Fruit fly (Drosophila melanogaster) whole organism, prepupa: ENCODE measurements around the gene CG5342.

Source experiments
- Blimp-1 ChIP-seq: fragments of 200-800 bp; sonication (Bioruptor generic); optimal IDR thresholded peaks from 3 replicates; lab custom pipeline; 2017; ENCODE audit warnings: missing biosample characterization, missing genetic modification characterization, mild to moderate bottlenecking, moderate library complexity, missing genetic modification reagents
- CG10631 ChIP-seq: fragments of 200-800 bp; sonication (Bioruptor generic); optimal IDR thresholded peaks from 2 replicates; lab custom pipeline; 2016; ENCODE audit warnings: missing biosample characterization, missing genetic modification characterization
- CG11294 ChIP-seq: fragments of 200-800 bp; sonication (Bioruptor generic); IDR thresholded peaks from 2 replicates; pipeline ENCODE4 v1.3.6; 2022; ENCODE audit warnings: missing biosample characterization, missing genetic modification characterization
- CG11762 ChIP-seq: fragments of 200-800 bp; sonication (Bioruptor generic); optimal IDR thresholded peaks from 3 replicates; lab custom pipeline; 2016; ENCODE audit warnings: missing biosample characterization, missing genetic modification characterization; ENCODE audit not compliant: insufficient read depth
- CG11902 ChIP-seq: fragments of 200-800 bp; sonication (Bioruptor generic); optimal IDR thresholded peaks from 3 replicates; lab custom pipeline; 2016; ENCODE audit warnings: missing biosample characterization, missing genetic modification characterization
- CG1621 ChIP-seq: fragments of 200-800 bp; sonication (Bioruptor generic); optimal IDR thresholded peaks from 3 replicates; lab custom pipeline; 2018; ENCODE audit warnings: missing biosample characterization, mild to moderate bottlenecking, missing genetic modification characterization
- CG16779 ChIP-seq: fragments of 200-800 bp; sonication (Bioruptor generic); optimal IDR thresholded peaks from 3 replicates; lab custom pipeline; 2017; ENCODE audit warnings: missing biosample characterization, mild to moderate bottlenecking, missing genetic modification characterization
- CG3032 ChIP-seq: fragments of 200-800 bp; optimal IDR thresholded peaks from 2 replicates; lab custom pipeline; 2019; ENCODE audit warnings: missing biosample characterization, mild to moderate bottlenecking, missing genetic modification characterization, moderate library complexity
- CG32006 ChIP-seq: fragments of 200-800 bp; sonication (Bioruptor generic); optimal IDR thresholded peaks from 3 replicates; lab custom pipeline; 2017; ENCODE audit warnings: missing biosample characterization, mild to moderate bottlenecking, missing genetic modification characterization
- CG34406 ChIP-seq: fragments of 200-800 bp; sonication (Bioruptor generic); optimal IDR thresholded peaks from 3 replicates; lab custom pipeline; 2016; ENCODE audit warnings: missing biosample characterization, missing genetic modification characterization
- CG3919 ChIP-seq: fragments of 200-800 bp; sonication (Bioruptor generic); optimal IDR thresholded peaks from 3 replicates; lab custom pipeline; 2016; ENCODE audit warnings: missing biosample characterization, missing genetic modification characterization
- CG4318 ChIP-seq: fragments of 200-800 bp; sonication (Bioruptor generic); optimal IDR thresholded peaks from 3 replicates; lab custom pipeline; 2017; ENCODE audit warnings: missing biosample characterization, mild to moderate bottlenecking, missing genetic modification characterization
- CG6163 ChIP-seq: fragments of 200-800 bp; sonication (Bioruptor generic); IDR thresholded peaks from 3 replicates; pipeline ENCODE4 v1.3.6; 2022; ENCODE audit warnings: missing biosample characterization, missing genetic modification characterization
- CG6854 ChIP-seq: fragments of 200-800 bp; sonication (Bioruptor generic); optimal IDR thresholded peaks from 2 replicates; lab custom pipeline; 2017; ENCODE audit warnings: missing biosample characterization, mild to moderate bottlenecking, missing genetic modification characterization
- CG7368 ChIP-seq: fragments of 200-800 bp; sonication (Bioruptor generic); optimal IDR thresholded peaks from 3 replicates; lab custom pipeline; 2016; ENCODE audit warnings: missing biosample characterization, missing genetic modification characterization
- CG8319 ChIP-seq: fragments of 200-800 bp; sonication (Bioruptor generic); optimal IDR thresholded peaks from 3 replicates; lab custom pipeline; 2016; ENCODE audit warnings: missing biosample characterization, missing genetic modification characterization
- CG8632 ChIP-seq: fragments of 200-800 bp; sonication (Bioruptor generic); optimal IDR thresholded peaks from 3 replicates; lab custom pipeline; 2016; ENCODE audit warnings: missing biosample characterization, missing genetic modification characterization
- CG9139 ChIP-seq: fragments of 200-800 bp; sonication (Bioruptor generic); optimal IDR thresholded peaks from 3 replicates; lab custom pipeline; 2017; ENCODE audit warnings: missing biosample characterization, mild to moderate bottlenecking, missing genetic modification characterization
- Eip75B ChIP-seq: fragments of 200-800 bp; sonication (Bioruptor generic); optimal IDR thresholded peaks from 3 replicates; lab custom pipeline; 2016; ENCODE audit warnings: missing biosample characterization, missing genetic modification characterization
- Ets96B ChIP-seq: fragments of 200-800 bp; optimal IDR thresholded peaks from 2 replicates; lab custom pipeline; 2019; ENCODE audit warnings: missing biosample characterization, mild to moderate bottlenecking, missing genetic modification characterization, moderate library complexity
- Hr39 ChIP-seq: fragments of 200-800 bp; sonication (Bioruptor generic); optimal IDR thresholded peaks from 2 replicates; lab custom pipeline; 2016; ENCODE audit warnings: missing biosample characterization, missing genetic modification characterization
- Hr4 ChIP-seq: fragments of 200-800 bp; sonication (Bioruptor generic); optimal IDR thresholded peaks from 3 replicates; lab custom pipeline; 2016; ENCODE audit warnings: missing biosample characterization, missing genetic modification characterization
- Lpt ChIP-seq: fragments of 200-800 bp; sonication (Bioruptor generic); optimal IDR thresholded peaks from 3 replicates; lab custom pipeline; 2016; ENCODE audit warnings: missing biosample characterization, missing genetic modification characterization
- Met ChIP-seq: fragments of 200-800 bp; sonication (Bioruptor generic); optimal IDR thresholded peaks from 3 replicates; lab custom pipeline; 2016; ENCODE audit warnings: missing biosample characterization, missing genetic modification characterization
- OdsH ChIP-seq: fragments of 200-800 bp; sonication (Bioruptor generic); optimal IDR thresholded peaks from 3 replicates; lab custom pipeline; 2016; ENCODE audit warnings: missing biosample characterization, missing genetic modification characterization
- Sox102F ChIP-seq: fragments of 200-800 bp; sonication (Bioruptor generic); optimal IDR thresholded peaks from 2 replicates; lab custom pipeline; 2016; ENCODE audit warnings: missing biosample characterization, mild to moderate bottlenecking, missing genetic modification characterization
- Sox14 ChIP-seq: fragments of 200-800 bp; sonication (Bioruptor generic); optimal IDR thresholded peaks from 3 replicates; lab custom pipeline; 2016; ENCODE audit warnings: missing biosample characterization, missing genetic modification characterization
- Sox15 ChIP-seq: fragments of 200-800 bp; sonication (Bioruptor generic); optimal IDR thresholded peaks from 3 replicates; lab custom pipeline; 2016; ENCODE audit warnings: missing biosample characterization, missing genetic modification characterization
- achi ChIP-seq: fragments of 200-800 bp; sonication (Bioruptor generic); optimal IDR thresholded peaks from 3 replicates; lab custom pipeline; 2016; ENCODE audit warnings: missing biosample characterization, missing genetic modification characterization
- acj6 ChIP-seq: fragments of 200-800 bp; sonication (Bioruptor generic); optimal IDR thresholded peaks from 3 replicates; lab custom pipeline; 2016; ENCODE audit warnings: missing biosample characterization, missing genetic modification characterization
- dac ChIP-seq: fragments of 200-800 bp; sonication (Bioruptor generic); optimal IDR thresholded peaks from 2 replicates; lab custom pipeline; 2017; ENCODE audit warnings: missing biosample characterization, mild to moderate bottlenecking, missing genetic modification characterization
- dsx ChIP-seq: fragments of 200-800 bp; optimal IDR thresholded peaks from 3 replicates; lab custom pipeline; 2019; ENCODE audit warnings: missing biosample characterization, mild to moderate bottlenecking, missing genetic modification characterization, moderate library complexity; ENCODE audit not compliant: poor library complexity, severe bottlenecking
- eg ChIP-seq: fragments of 200-800 bp; sonication (Bioruptor generic); IDR thresholded peaks from 3 replicates; pipeline ENCODE4 v1.3.6; 2022; ENCODE audit warnings: missing biosample characterization, missing genetic modification characterization
- esn ChIP-seq: fragments of 200-800 bp; sonication (Bioruptor generic); optimal IDR thresholded peaks from 2 replicates; lab custom pipeline; 2016; ENCODE audit warnings: missing biosample characterization, mild to moderate bottlenecking, missing genetic modification characterization, moderate library complexity
- fd59A ChIP-seq: fragments of 200-800 bp; sonication (Bioruptor generic); optimal IDR thresholded peaks from 2 replicates; lab custom pipeline; 2017; ENCODE audit warnings: missing biosample characterization, mild to moderate bottlenecking, missing genetic modification characterization, missing genetic modification reagents
- fd85E ChIP-seq: fragments of 200-800 bp; sonication (Bioruptor generic); optimal IDR thresholded peaks from 3 replicates; lab custom pipeline; 2016; ENCODE audit warnings: missing biosample characterization, missing genetic modification characterization
- pdm3 ChIP-seq: fragments of 200-800 bp; sonication (Bioruptor generic); optimal IDR thresholded peaks from 3 replicates; lab custom pipeline; 2016; ENCODE audit warnings: missing biosample characterization, missing genetic modification characterization
- salr ChIP-seq, 2 experiments: fragments of 200-800 bp; sonication (Bioruptor generic); optimal IDR thresholded peaks; 3 replicates each; lab custom pipeline; 2016 to 2018; ENCODE audit warnings: missing biosample characterization in 2 of 2, missing genetic modification characterization in 2 of 2, mild to moderate bottlenecking in 1 of 2
- spab ChIP-seq: fragments of 200-800 bp; sonication (Bioruptor generic); optimal IDR thresholded peaks from 2 replicates; lab custom pipeline; 2017; ENCODE audit warnings: missing biosample characterization, mild to moderate bottlenecking, missing genetic modification characterization, missing genetic modification reagents
- ss ChIP-seq, 2 experiments: fragments of 200-800 bp; sonication (Bioruptor generic); optimal IDR thresholded peaks; 2 replicates in 1 of 2; 3 replicates in 1 of 2; lab custom pipeline; 2017 to 2018; ENCODE audit warnings: mild to moderate bottlenecking in 2 of 2, missing biosample characterization in 2 of 2, missing genetic modification characterization in 2 of 2, moderate library complexity in 1 of 2
- vri ChIP-seq: fragments of 200-800 bp; sonication (Bioruptor generic); optimal IDR thresholded peaks from 3 replicates; lab custom pipeline; 2016; ENCODE audit warnings: missing biosample characterization, mild to moderate bottlenecking, missing genetic modification characterization

CG5342 gene

DNA sequence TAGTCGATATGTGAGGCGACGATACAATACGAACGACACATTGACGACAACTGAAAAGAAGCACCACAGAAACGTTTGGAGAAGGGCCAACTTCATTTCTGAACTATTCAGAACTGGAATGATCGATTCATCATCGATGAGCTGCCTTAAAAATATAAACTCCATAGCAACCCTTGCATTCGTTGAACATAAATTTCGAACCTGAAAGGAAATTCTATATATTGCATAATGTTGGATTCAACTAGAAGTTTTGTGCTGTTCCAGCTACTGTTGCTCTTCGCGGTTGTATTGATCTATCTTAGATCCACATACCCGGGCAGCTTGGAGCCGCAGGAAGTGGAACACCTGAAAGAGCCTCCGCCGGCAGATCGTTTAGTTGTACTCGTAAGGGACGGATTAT lies at the start of gene CG5342, which contains the start of gene CG6790:
Gene CG5342 (plus strand): TSS at position 182 of the 400 bp plus-strand sequence.
Gene CG6790 (minus strand): TSS at position 101 of the 400 bp plus-strand sequence.
- TF ChIP-seq salr (GFP tag; optimal IDR thresholded peaks at IDR 0.05; lab: Kevin White, UChicago), result no peak
- no peak for TF ChIP-seq dac (GFP tag; lab: Kevin White, UChicago)
- no peak for TF ChIP-seq vri (GFP tag; lab: Kevin White, UChicago)
- TF ChIP-seq CG4318, result no peak
- TF ChIP-seq CG34406 (GFP tag; lab: Kevin White, UChicago), result no peak
- no peak for TF ChIP-seq achi (GFP tag; lab: Kevin White, UChicago)
- TF ChIP-seq Sox15 (GFP tag; lab: Kevin White, UChicago), result no peak
- TF ChIP-seq fd59A (GFP tag; lab: Kevin White, UChicago), result no peak
- no peak for TF ChIP-seq CG7368 (GFP tag; lab: Kevin White, UChicago)
- no peak for TF ChIP-seq CG3032 (tag; lab: Kevin White, UChicago)
- TF ChIP-seq CG6163 (GFP tag; lab: Robert Waterston, UW), result no peak
- TF ChIP-seq pdm3 (GFP tag; lab: Kevin White, UChicago), result no peak
- TF ChIP-seq Hr39 (GFP tag; lab: Kevin White, UChicago), result no peak
- TF ChIP-seq CG16779 (tag; lab: Kevin White, UChicago), result no peak
- no peak for TF ChIP-seq CG11902
- no peak for TF ChIP-seq fd85E (GFP tag; lab: Kevin White, UChicago)

DNA sequence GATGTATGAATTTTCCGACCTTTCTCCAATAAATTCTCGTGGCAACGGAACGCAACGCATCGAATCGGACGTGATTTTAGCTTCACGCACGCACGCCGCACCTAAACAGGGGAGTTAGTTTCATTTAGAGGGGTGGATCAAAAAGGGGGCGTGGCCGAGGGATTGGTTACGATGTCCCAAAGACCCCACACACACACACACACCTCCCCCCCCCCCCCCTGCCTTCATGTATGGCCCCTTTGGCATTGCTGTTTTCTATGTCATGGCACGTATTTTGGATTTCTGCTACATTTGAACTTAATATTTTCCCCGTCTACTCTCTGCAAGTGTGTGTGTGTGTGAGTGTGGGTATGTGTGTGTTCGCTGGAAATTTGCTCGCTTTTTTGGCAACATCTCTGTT lies 46.7 kb upstream of the CG5342 start:
- TF ChIP-seq pdm3 (GFP tag; lab: Kevin White, UChicago) (no peak), eg (GFP tag; lab: Robert Waterston, UW) (no peak), CG11294 (GFP tag; lab: Robert Waterston, UW) (no peak), OdsH (no peak), dac (GFP tag; lab: Kevin White, UChicago) (no peak), CG8632 (GFP tag; lab: Kevin White, UChicago) (no peak), CG32006 (no peak), Sox14 (GFP tag; lab: Kevin White, UChicago) (no peak), esn (no peak)

DNA sequence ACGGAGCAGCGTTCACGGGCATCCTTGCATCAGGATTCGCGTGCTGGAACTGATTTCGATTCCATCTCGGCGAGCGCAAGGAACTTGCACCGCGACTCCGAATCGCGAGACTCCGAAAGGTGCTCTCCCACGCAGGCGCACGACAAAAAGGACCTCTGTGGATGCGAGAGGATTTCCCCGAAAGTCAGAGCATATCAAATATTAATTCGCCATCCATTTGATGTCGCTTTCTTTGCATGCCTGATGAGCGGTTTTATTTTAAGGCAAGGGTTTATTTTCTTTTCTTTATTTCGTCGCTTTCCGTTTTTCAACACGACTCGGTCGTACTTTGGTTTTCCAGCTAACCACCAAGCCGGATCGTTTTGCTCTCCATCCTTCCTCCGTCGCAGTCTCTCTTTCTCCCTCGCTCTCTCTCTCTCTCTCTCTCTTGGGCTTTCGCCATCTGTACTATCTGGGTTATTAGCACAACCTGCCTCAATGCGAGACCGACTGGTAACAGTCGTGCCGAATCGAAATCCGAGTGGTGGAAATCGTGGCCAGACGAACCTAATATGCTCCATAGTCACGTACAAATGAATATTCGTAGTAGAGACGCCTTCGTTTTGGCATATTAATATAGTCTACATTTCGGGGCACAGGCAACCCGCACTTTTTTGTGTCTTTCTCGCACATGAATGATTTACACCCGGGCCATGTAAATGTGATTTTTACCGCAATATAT lies 35.6 kb upstream of the CG5342 start, which contains the start of gene dpr4:
Gene dpr4 (minus strand): TSS at position 51 of the 721 bp plus-strand sequence.
- TF ChIP-seq CG8319 (GFP tag; lab: Kevin White, UChicago) (no peak), CG11762 (GFP tag; lab: Kevin White, UChicago) (no peak), CG3919 (GFP tag; lab: Kevin White, UChicago) (no peak), spab (GFP tag; lab: Kevin White, UChicago) (no peak), Eip75B (GFP tag; lab: Kevin White, UChicago) (no peak), CG1621 (no peak), CG11294 (GFP tag; lab: Robert Waterston, UW) (no peak), CG7368 (GFP tag; lab: Kevin White, UChicago) (no peak), CG10631 (GFP tag; lab: Kevin White, UChicago) (no peak), CG8632 (GFP tag; lab: Kevin White, UChicago) (no peak), Hr39 (GFP tag; lab: Kevin White, UChicago) (no peak), OdsH (no peak), eg (GFP tag; lab: Robert Waterston, UW) (no peak), Hr4 (GFP tag; lab: Kevin White, UChicago) (no peak), acj6 (GFP tag; lab: Kevin White, UChicago) (no peak), achi (GFP tag; lab: Kevin White, UChicago) (no peak), CG6854 (GFP tag; lab: Kevin White, UChicago) (no peak), pdm3 (GFP tag; lab: Kevin White, UChicago) (no peak)
- TF ChIP-seq, all 60 proteins: peak for 0

DNA sequence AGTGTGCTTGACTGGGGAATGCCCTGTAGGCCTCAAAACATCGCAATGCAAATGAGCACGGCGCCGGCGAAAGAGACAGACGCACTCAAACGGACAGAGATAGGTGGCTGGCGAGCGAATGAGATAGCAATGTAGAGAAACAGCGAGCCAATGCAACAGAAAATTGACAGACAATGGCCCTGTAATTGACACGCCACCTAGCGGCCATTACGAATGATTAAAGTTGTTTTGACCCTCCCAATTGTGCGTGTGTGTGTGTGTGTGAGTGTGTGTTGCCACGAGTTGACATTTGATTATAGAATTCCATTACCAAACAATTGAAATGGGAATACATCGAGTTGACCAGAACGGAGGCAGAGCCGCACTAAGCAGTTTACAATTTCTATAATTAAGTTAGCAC lies 34.5 kb upstream of the CG5342 start:
- no peak for TF ChIP-seq Blimp-1 (GFP tag; lab: Kevin White, UChicago)
- TF ChIP-seq fd85E (GFP tag; lab: Kevin White, UChicago), result no peak
- no peak for TF ChIP-seq dac (GFP tag; lab: Kevin White, UChicago)
- TF ChIP-seq CG8632 (GFP tag; lab: Kevin White, UChicago), result no peak
- no peak for TF ChIP-seq achi (GFP tag; lab: Kevin White, UChicago)
- TF ChIP-seq Met, result no peak
- TF ChIP-seq acj6 (GFP tag; lab: Kevin White, UChicago), result no peak
- TF ChIP-seq OdsH, result no peak
- no peak for TF ChIP-seq CG9139 (GFP tag; lab: Kevin White, UChicago)
- no peak for TF ChIP-seq Sox102F
- TF ChIP-seq Ets96B (tag; lab: Kevin White, UChicago), result no peak
- no peak for TF ChIP-seq CG3032 (tag; lab: Kevin White, UChicago)
- TF ChIP-seq spab (GFP tag; lab: Kevin White, UChicago), result no peak
- no peak for TF ChIP-seq Hr39 (GFP tag; lab: Kevin White, UChicago)
- no peak for TF ChIP-seq Lpt
- TF ChIP-seq eg (GFP tag; lab: Robert Waterston, UW), result no peak
- no peak for TF ChIP-seq ss (GFP tag; optimal IDR thresholded peaks at IDR 0.05; lab: Kevin White, UChicago)
- TF ChIP-seq dsx (GFP tag; lab: Kevin White, UChicago), result no peak
- TF ChIP-seq CG32006, result no peak
- TF ChIP-seq, all 60 proteins: peak for 0
